Fruit fly (Drosophila melanogaster) whole organism, larva: ENCODE measurements around the gene CG13896.

Experiments
- noc ChIP-seq: fragments of 200-800 bp; sonication (Bioruptor generic); optimal IDR thresholded peaks from 3 replicates; lab custom pipeline; 2019; ENCODE audit warnings: missing biosample characterization, mild to moderate bottlenecking, missing genetic modification characterization, moderate library complexity

Gene CG13896

dm6 chr3L:690031-690686 lies 21.5 kb downstream of the CG13896 start, which contains the start of the genes CG32483 and RabX6:
CG32483 (minus strand) TSS chr3L:690081.
RabX6 (plus strand) TSS chr3L:690517.
- no peak for TF ChIP-seq noc

dm6 chr3L:687858-688257 lies 23.8 kb downstream of the CG13896 start, which contains the start of gene hiro:
hiro (minus strand) TSS chr3L:687958.
- TF ChIP-seq noc: peak; percentile 21

- no peak for TF ChIP-seq noc
Measured at dm6 chr3L:685441-685804, 26.2 kb downstream of the CG13896 start, which contains the start of gene ebd1. ebd1 (minus strand) TSS chr3L:685549.

- TF ChIP-seq noc: no peak
Measured at dm6 chr3L:684749-685440, 26.8 kb downstream of the CG13896 start.

dm6 chr3L:682420-682882 lies 29.2 kb downstream of the CG13896 start, which contains the start of gene CG3386:
CG3386 (minus strand) TSS chr3L:682470.
- TF ChIP-seq noc: no peak

- TF ChIP-seq noc: no peak
Measured at dm6 chr3L:681793-682369, 29.8 kb downstream of the CG13896 start.

dm6 chr3L:680258-680657 lies 31.4 kb downstream of the CG13896 start, which contains the start of gene CG17129:
CG17129 (minus strand) TSS chr3L:680326.
- peak; percentile 72 for TF ChIP-seq noc

- no peak for TF ChIP-seq noc
Measured at dm6 chr3L:675856-676255, 35.8 kb downstream of the CG13896 start.

dm6 chr3L:673324-673723 lies 38.3 kb downstream of the CG13896 start:
- TF ChIP-seq noc: no peak

dm6 chr3L:666544-666943 lies 45.1 kb downstream of the CG13896 start:
- no peak for TF ChIP-seq noc

- TF ChIP-seq noc: no peak
Measured at dm6 chr3L:663880-664279, 47.8 kb downstream of the CG13896 start.
